Fruit fly (Drosophila melanogaster): ENCODE results near the gene Invadolysin.
A peak's percentile ranks its signal among the peaks of the same experiment; 100 is the strongest.

Invadolysin gene

DNA sequence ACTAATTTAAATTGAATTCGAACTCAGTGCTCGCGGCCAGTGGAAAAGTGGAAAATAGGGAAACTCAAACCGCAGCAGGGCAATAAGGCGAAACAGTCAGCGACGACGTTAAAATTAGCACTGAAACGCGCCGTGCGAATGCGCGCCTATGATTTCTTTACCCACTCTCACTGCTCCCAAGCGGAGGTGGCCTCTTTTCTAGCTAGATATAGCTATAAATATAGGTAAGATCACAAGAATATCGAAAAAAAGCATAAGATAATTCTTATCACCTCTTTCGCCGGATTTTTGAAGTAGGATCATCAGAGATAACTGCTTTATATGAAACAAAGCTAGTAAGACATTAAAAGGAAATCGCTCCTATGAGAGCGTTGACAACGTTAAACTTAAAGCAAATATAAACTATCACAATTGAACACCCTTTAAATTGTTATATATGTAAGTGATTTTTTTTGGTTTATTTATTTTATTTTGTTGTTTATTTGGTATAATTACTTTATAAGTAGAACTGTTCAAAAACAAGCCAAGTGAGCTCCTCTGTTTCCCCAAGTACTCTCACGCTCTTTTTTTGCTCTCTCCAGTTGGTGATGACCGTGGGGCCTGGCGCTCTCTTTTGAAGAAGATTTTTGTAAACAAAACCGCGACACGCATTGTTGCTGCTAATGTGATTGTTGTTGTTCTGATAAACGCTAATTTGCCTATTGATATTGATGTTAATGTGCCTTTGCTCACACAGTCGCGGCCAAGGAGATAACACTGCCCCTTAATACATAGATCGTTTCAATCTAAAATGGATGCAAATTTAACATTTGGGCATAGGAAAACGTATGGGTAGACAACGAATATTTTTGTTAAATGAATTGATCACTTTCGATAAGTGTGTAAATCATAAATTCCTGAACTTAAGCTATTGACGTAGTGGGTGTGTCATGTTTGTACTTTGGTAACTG, 4.5 kb upstream of the Invadolysin start, which contains the start of gene tws (continued):
- no peak for TF ChIP-seq Blimp-1 (GFP tag; optimal IDR thresholded peaks at IDR 0.05)
- TF ChIP-seq dsx (GFP tag; optimal IDR thresholded peaks at IDR 0.05; ENCODE audit: poor library complexity, severe bottlenecking) = no peak
- peak; percentile 25 for TF ChIP-seq fd59A (GFP tag; optimal IDR thresholded peaks at IDR 0.05)
- peak; percentile 52 for TF ChIP-seq acj6 (GFP tag; optimal IDR thresholded peaks at IDR 0.05)
- TF ChIP-seq CG11902 (GFP tag; optimal IDR thresholded peaks at IDR 0.05) = no peak
- peak; percentile 40 for TF ChIP-seq OdsH (GFP tag; optimal IDR thresholded peaks at IDR 0.05)
- peak; percentile 40 for TF ChIP-seq Met (GFP tag; optimal IDR thresholded peaks at IDR 0.05)
- TF ChIP-seq Hr39 (GFP tag; optimal IDR thresholded peaks at IDR 0.05) = peak; percentile 12
- TF ChIP-seq CG34406 (GFP tag; optimal IDR thresholded peaks at IDR 0.05) = peak; percentile 31
- TF ChIP-seq CG10669 (GFP tag; optimal IDR thresholded peaks at IDR 0.05) = peak; percentile 12
- TF ChIP-seq CG6792 (GFP tag; optimal IDR thresholded peaks at IDR 0.05) = peak; percentile 6
- peak; percentile 69 for TF ChIP-seq CG32006 (GFP tag; optimal IDR thresholded peaks at IDR 0.05)
- TF ChIP-seq net (GFP tag; optimal IDR thresholded peaks at IDR 0.05) = peak; percentile 52
- TF ChIP-seq Sox15 (GFP tag; optimal IDR thresholded peaks at IDR 0.05) = no peak
- TF ChIP-seq CG15336 (GFP tag; IDR thresholded peaks at IDR 0.05) = peak; percentile 42; the same call in 1 of the 2 replicates
- no peak for TF ChIP-seq CG10631 (GFP tag; optimal IDR thresholded peaks at IDR 0.05)

DNA sequence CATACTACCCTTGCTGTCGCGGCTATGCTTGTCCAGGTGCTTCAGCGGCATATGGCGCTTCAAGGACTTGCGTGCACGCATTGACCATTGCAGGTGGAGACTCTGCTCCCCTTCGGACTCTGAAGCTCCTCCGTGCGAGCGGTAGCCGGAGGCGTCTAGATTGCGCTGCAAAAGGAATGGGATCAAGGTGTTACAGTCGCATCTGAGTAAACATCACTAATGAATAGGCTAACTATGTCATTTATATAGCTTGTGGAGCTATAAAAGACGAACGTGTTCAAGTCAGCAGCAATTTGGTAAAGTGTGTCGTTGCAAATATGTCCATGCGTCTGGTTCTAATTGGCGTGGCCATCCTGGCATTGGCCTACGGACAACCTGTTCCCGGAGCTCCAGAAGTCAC, 1.7 kb upstream of the Invadolysin start, which contains the start of gene CG42759:
Gene CG42759, plus strand, starts transcription at position 301 of the 400 bp plus-strand sequence.
- TF ChIP-seq Sox102F (GFP tag; optimal IDR thresholded peaks at IDR 0.05) (no peak), CG6163 (GFP tag; IDR thresholded peaks at IDR 0.05) (no peak), Hr4 (GFP tag; optimal IDR thresholded peaks at IDR 0.05) (no peak), CG15336 (GFP tag; IDR thresholded peaks at IDR 0.05) (no peak), Ets96B (tag; optimal IDR thresholded peaks at IDR 0.05) (no peak), Eip78C (GFP tag) (no peak), CG6792 (GFP tag; optimal IDR thresholded peaks at IDR 0.05) (no peak), CG8632 (GFP tag; optimal IDR thresholded peaks at IDR 0.05) (no peak), topi (GFP tag; optimal IDR thresholded peaks at IDR 0.05) (no peak), CG6276 (GFP tag; optimal IDR thresholded peaks at IDR 0.05) (no peak), ss (GFP tag; optimal IDR thresholded peaks at IDR 0.05) (no peak), CG11294 (GFP tag; IDR thresholded peaks at IDR 0.05) (no peak), CG3919 (GFP tag; optimal IDR thresholded peaks at IDR 0.05) (no peak), fd85E (GFP tag; optimal IDR thresholded peaks at IDR 0.05) (no peak), Sox15 (GFP tag; optimal IDR thresholded peaks at IDR 0.05) (no peak), CG31627 (GFP tag; optimal IDR thresholded peaks at IDR 0.05) (no peak)

DNA sequence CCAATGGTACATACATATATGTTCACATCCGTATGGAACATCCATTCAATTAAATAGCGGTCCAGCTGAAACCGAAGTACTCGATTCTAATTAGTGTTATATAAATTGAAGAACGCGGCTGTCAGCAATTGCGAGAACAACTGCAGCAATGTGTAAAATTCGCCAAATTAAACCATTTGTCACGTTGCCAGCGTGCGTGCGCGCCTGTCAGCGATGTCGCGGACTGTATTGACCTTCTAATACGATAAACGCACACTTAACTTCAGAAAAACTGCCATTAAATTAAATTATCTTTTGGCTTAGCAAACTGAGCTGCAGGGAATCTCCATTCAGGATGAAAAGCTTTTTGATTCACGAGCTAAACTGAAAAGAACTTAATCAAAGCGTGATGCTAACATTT, 2.7 kb downstream of the Invadolysin start:
- TF ChIP-seq Eip78C (GFP tag) = peak; percentile 29
- TF ChIP-seq cyc (GFP tag; optimal IDR thresholded peaks at IDR 0.05) = no peak

DNA sequence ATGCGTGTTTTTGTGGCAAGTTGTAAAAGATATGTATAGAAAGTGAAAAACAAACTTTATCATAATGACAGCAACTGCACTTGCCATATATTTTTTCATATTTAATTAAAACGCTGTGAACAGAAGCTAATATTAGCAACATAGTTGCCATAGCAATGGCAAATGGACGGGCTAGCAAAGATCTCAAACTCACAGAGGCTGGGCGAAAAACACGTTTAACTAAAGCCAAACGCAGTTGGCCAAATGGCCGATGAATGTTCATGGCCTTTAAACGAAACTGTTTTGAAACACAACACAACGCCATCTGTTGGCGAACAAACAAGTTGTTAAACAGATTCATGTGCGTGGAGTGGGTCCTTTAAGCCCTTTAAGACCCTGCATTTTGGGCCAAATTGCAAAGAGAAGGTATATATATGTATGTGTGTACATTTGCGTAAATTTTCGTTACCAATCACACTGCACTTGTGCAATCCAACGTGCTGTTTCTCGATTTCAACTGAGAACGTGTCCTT, 4.0 kb downstream of the Invadolysin start:
- TF ChIP-seq fd59A (GFP tag; optimal IDR thresholded peaks at IDR 0.05) (no peak), vri (GFP tag; optimal IDR thresholded peaks at IDR 0.05) (no peak), dsx (GFP tag; optimal IDR thresholded peaks at IDR 0.05; ENCODE audit: poor library complexity, severe bottlenecking) (peak; percentile 81), net (GFP tag; optimal IDR thresholded peaks at IDR 0.05) (no peak), CG6808 (GFP tag; optimal IDR thresholded peaks at IDR 0.05) (peak; percentile 16), CG6854 (GFP tag; optimal IDR thresholded peaks at IDR 0.05) (no peak)
